Worm (Caenorhabditis elegans) whole organism, young adult: Measurements from ENCODE around the gene egl-9.

Experiments
- B0019.2 ChIP-seq: fragments of 200-800 bp; sonication (Bioruptor generic); conservative IDR thresholded peaks from 2 replicates; pipeline ENCODE4 v1.3.6; 2022; ENCODE audit warnings: missing genetic modification reagents, missing genetic modification characterization, missing compliant biosample characterization
- T07F8.4 ChIP-seq: sonication (generic microtip); optimal IDR thresholded peaks from 2 replicates; lab custom pipeline; 2016; ENCODE audit warnings: mild to moderate bottlenecking, missing genetic modification characterization, moderate library complexity, missing compliant biosample characterization
- ama-1 ChIP-seq, 3 experiments: fragments of 150-350 bp in 1 of 3; sonication (generic microtip) in 2 of 3; optimal IDR thresholded peaks; 2 replicates each; lab custom pipeline; 2014 to 2018; ENCODE audit warnings: missing biosample characterization in 2 of 3, missing genetic modification characterization in 2 of 3, missing genetic modification reagents in 2 of 3
- attf-5 ChIP-seq: fragments of 200-800 bp; sonication (Bioruptor generic); optimal IDR thresholded peaks from 2 replicates; lab custom pipeline; 2018; ENCODE audit warnings: mild to moderate bottlenecking, missing genetic modification characterization, missing compliant biosample characterization
- attf-6 ChIP-seq: fragments of 200-800 bp; sonication (Bioruptor generic); IDR thresholded peaks from 2 replicates; pipeline ENCODE4 v1.3.6; 2022; ENCODE audit warnings: missing genetic modification reagents, missing genetic modification characterization, missing compliant biosample characterization
- egl-18 ChIP-seq: fragments of 200-800 bp; sonication (Bioruptor generic); IDR thresholded peaks from 2 replicates; pipeline ENCODE4 v1.3.6; 2022; ENCODE audit warnings: missing genetic modification reagents, missing genetic modification characterization, missing compliant biosample characterization
- lin-35 ChIP-seq, 3 experiments: fragments of 150-350 bp in 2 of 3; sonication (generic microtip) in 1 of 3; optimal IDR thresholded peaks; 2 replicates each; lab custom pipeline; 2014 to 2018; ENCODE audit warnings: missing biosample characterization in 3 of 3, missing genetic modification characterization in 3 of 3, missing genetic modification reagents in 3 of 3
- lin-40 ChIP-seq: sonication (generic microtip); optimal IDR thresholded peaks from 2 replicates; lab custom pipeline; 2016; ENCODE audit warnings: missing genetic modification characterization, mild to moderate bottlenecking, missing compliant biosample characterization, missing genotype, missing genetic modification reagents
- nhr-120 ChIP-seq: fragments of 200-800 bp; sonication (Bioruptor generic); IDR thresholded peaks from 2 replicates; pipeline ENCODE4 v1.3.6; 2022; ENCODE audit warnings: missing genetic modification characterization, missing compliant biosample characterization
- unc-130 ChIP-seq: sonication (generic microtip); optimal IDR thresholded peaks from 2 replicates; lab custom pipeline; 2016; ENCODE audit warnings: missing genetic modification reagents, missing genetic modification characterization, missing compliant biosample characterization
- unc-62 ChIP-seq: fragments of 150-350 bp; optimal IDR thresholded peaks from 2 replicates; lab custom pipeline; 2014; ENCODE audit warnings: missing biosample characterization, missing genetic modification reagents, missing genetic modification characterization
- ztf-28 ChIP-seq: fragments of 200-800 bp; sonication (Bioruptor generic); IDR thresholded peaks from 2 replicates; pipeline ENCODE4 v1.3.6; 2022; ENCODE audit warnings: missing genetic modification reagents, missing genetic modification characterization, missing compliant biosample characterization

DNA sequence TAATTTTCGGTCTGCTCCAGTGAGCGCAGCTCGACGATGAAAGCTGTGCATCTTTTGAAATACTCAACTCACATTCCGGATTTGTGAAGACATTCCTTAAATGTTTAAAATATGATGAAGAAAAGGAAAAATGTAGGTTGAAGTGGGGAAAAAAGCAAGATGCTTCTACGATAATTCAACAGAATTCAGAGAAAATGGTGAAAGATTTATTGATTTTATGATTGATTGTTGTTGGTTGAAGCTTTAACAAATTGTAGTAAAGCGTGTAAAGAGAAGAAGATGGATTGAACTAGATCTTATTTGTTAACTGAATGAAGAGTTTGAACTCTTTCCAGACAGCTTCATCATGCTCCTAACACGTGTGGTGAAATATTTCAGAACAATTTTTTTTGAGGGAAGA is 21.7 kb downstream of the egl-9 start, which contains the start of gene ncx-5:
- no peak for TF ChIP-seq lin-35 (GFP tag; optimal IDR thresholded peaks at IDR 0.05; lab: Kevin White, UChicago)
- no peak for TF ChIP-seq ztf-28
- TF ChIP-seq nhr-120: no peak
- no peak for TF ChIP-seq attf-6 (GFP tag; lab: Robert Waterston, UW)
- no peak for TF ChIP-seq B0019.2 (GFP tag; lab: Robert Waterston, UW)
- no peak for TF ChIP-seq unc-62 (GFP tag; lab: Kevin White, UChicago)
- TF ChIP-seq unc-130 (GFP tag; lab: Kevin White, UChicago): no peak
- no peak for TF ChIP-seq T07F8.4 (tag; lab: Kevin White, UChicago)
- TF ChIP-seq lin-40 (tag; lab: Kevin White, UChicago): no peak
- TF ChIP-seq egl-18 (GFP tag; lab: Robert Waterston, UW): no peak
- TF ChIP-seq ama-1 (optimal IDR thresholded peaks at IDR 0.05; lab: Kevin White, UChicago): no peak
- no peak for TF ChIP-seq ama-1 (GFP tag; optimal IDR thresholded peaks at IDR 0.05; lab: Kevin White, UChicago)
- no peak for TF ChIP-seq attf-5
